Worm (Caenorhabditis elegans) whole organism, L3 larva: ENCODE results near the gene Y71H2AM.3.

ENCODE experiments used
- ama-1 ChIP-seq: fragments of 150-350 bp; optimal IDR thresholded peaks from 2 replicates; lab custom pipeline; 2018
- ceh-16 ChIP-seq: sonication (generic microtip); optimal IDR thresholded peaks from 2 replicates; lab custom pipeline; 2017; ENCODE audit warnings: missing biosample characterization, missing genetic modification characterization
- ceh-9 ChIP-seq: sonication (generic microtip); optimal IDR thresholded peaks from 2 replicates; lab custom pipeline; 2018; ENCODE audit warnings: missing biosample characterization, missing genetic modification characterization
- lin-15B ChIP-seq: fragments of 150-350 bp; optimal IDR thresholded peaks from 2 replicates; lab custom pipeline; 2014; ENCODE audit warnings: missing biosample characterization, missing genetic modification characterization
- mml-1 ChIP-seq: fragments of 150-350 bp; sonication (generic microtip); optimal IDR thresholded peaks from 3 replicates; lab custom pipeline; 2014; ENCODE audit warnings: missing biosample characterization, missing genetic modification characterization
- nfya-1 ChIP-seq: sonication (generic microtip); optimal IDR thresholded peaks from 2 replicates; lab custom pipeline; 2017; ENCODE audit warnings: missing genetic modification characterization, mild to moderate bottlenecking, missing compliant biosample characterization, antibody characterized with exemption, moderate library complexity; ENCODE audit not compliant: insufficient read depth
- nhr-11 ChIP-seq: fragments of 150-350 bp; optimal IDR thresholded peaks from 2 replicates; lab custom pipeline; 2014; ENCODE audit warnings: missing biosample characterization, missing genetic modification characterization
- nhr-28 ChIP-seq: fragments of 150-350 bp; optimal IDR thresholded peaks from 2 replicates; lab custom pipeline; 2014; ENCODE audit warnings: missing biosample characterization, missing genetic modification characterization
- nhr-76 ChIP-seq: fragments of 150-350 bp; sonication (generic microtip); optimal IDR thresholded peaks from 5 replicates; lab custom pipeline; 2014; ENCODE audit warnings: missing biosample characterization, missing genetic modification characterization
- nhr-77 ChIP-seq: fragments of 150-350 bp; optimal IDR thresholded peaks from 2 replicates; lab custom pipeline; 2014; ENCODE audit warnings: missing biosample characterization, missing genetic modification characterization
- tbx-2 ChIP-seq: sonication (generic microtip); optimal IDR thresholded peaks from 2 replicates; lab custom pipeline; 2016; ENCODE audit warnings: mild to moderate bottlenecking, missing genetic modification characterization, missing compliant biosample characterization
- ztf-11 ChIP-seq: fragments of 150-350 bp; optimal IDR thresholded peaks from 2 replicates; lab custom pipeline; 2014; ENCODE audit warnings: missing biosample characterization, missing genetic modification characterization

DNA sequence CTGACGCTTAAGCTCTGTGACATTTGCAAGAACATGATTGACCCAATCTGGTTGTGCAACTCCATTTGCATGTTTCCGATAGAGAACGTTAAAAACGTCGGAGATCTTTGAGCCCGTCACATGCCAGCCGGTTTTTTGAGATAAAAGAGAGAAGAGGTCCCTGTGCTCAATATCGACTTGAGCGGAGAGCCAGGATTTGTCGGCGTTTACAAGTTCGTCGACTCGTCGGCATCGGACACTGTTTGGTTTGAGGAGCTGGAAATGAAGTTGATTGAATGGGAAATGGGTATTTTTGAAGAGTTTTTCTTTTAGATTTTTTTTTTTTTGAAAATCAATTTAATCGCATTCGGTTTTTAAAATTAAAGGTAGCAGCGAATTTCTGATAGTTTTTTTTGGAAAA, 47.1 kb upstream of the Y71H2AM.3 start:
- no peak for TF ChIP-seq ztf-11 (tag; lab: Kevin White, UChicago)
- no peak for TF ChIP-seq ama-1 (lab: Kevin White, UChicago)
- TF ChIP-seq nfya-1 (tag; lab: Kevin White, UChicago): no peak
- no peak for TF ChIP-seq tbx-2 (tag; lab: Kevin White, UChicago)
- no peak for TF ChIP-seq nhr-11
- TF ChIP-seq nhr-28 (tag; lab: Kevin White, UChicago): no peak
- TF ChIP-seq lin-15B: no peak
- TF ChIP-seq nhr-76 (tag; lab: Kevin White, UChicago): no peak
- TF ChIP-seq ceh-16 (tag; lab: Kevin White, UChicago): no peak
- TF ChIP-seq nhr-77 (tag; lab: Kevin White, UChicago): no peak
- TF ChIP-seq mml-1 (tag; lab: Kevin White, UChicago): no peak
- TF ChIP-seq ceh-9 (tag; lab: Kevin White, UChicago): no peak
